Worm (Caenorhabditis elegans) whole organism, L3 larva: ENCODE data around the gene tsr-2.

ENCODE experiments used
- ceh-9 ChIP-seq: sonication (generic microtip); optimal IDR thresholded peaks from 2 replicates; lab custom pipeline; 2018; ENCODE audit warnings: missing biosample characterization, missing genetic modification characterization
- fos-1 ChIP-seq: fragments of 150-350 bp; optimal IDR thresholded peaks from 2 replicates; lab custom pipeline; 2014; ENCODE audit warnings: missing biosample characterization, missing genetic modification characterization
- hmg-11 ChIP-seq: sonication (generic microtip); optimal IDR thresholded peaks from 2 replicates; lab custom pipeline; 2016; ENCODE audit warnings: missing genetic modification characterization, missing compliant biosample characterization
- jun-1 ChIP-seq: fragments of 150-350 bp; optimal IDR thresholded peaks from 2 replicates; lab custom pipeline; 2014; ENCODE audit warnings: missing biosample characterization, missing genetic modification reagents, missing genetic modification characterization
- lin-39 ChIP-seq: fragments of 150-350 bp; optimal IDR thresholded peaks from 2 replicates; lab custom pipeline; 2018; ENCODE audit warnings: missing biosample characterization, missing genetic modification reagents, missing genetic modification characterization
- mdl-1 ChIP-seq: fragments of 150-350 bp; optimal IDR thresholded peaks from 2 replicates; lab custom pipeline; 2014; ENCODE audit warnings: missing biosample characterization, missing genetic modification characterization
- mml-1 ChIP-seq: fragments of 150-350 bp; sonication (generic microtip); optimal IDR thresholded peaks from 3 replicates; lab custom pipeline; 2014; ENCODE audit warnings: missing biosample characterization, missing genetic modification characterization
- nfya-1 ChIP-seq: sonication (generic microtip); optimal IDR thresholded peaks from 2 replicates; lab custom pipeline; 2017; ENCODE audit warnings: missing genetic modification characterization, mild to moderate bottlenecking, missing compliant biosample characterization, antibody characterized with exemption, moderate library complexity; ENCODE audit not compliant: insufficient read depth
- nhr-12 ChIP-seq: fragments of 150-350 bp; optimal IDR thresholded peaks from 2 replicates; lab custom pipeline; 2014; ENCODE audit warnings: missing biosample characterization, missing genetic modification characterization
- nhr-76 ChIP-seq: fragments of 150-350 bp; sonication (generic microtip); optimal IDR thresholded peaks from 5 replicates; lab custom pipeline; 2014; ENCODE audit warnings: missing biosample characterization, missing genetic modification characterization
- pha-4 ChIP-seq: fragments of 150-350 bp; optimal IDR thresholded peaks from 2 replicates; lab custom pipeline; 2014; ENCODE audit warnings: missing biosample characterization, missing genetic modification reagents, missing genetic modification characterization
- zag-1 ChIP-seq: fragments of 150-350 bp; optimal IDR thresholded peaks from 2 replicates; lab custom pipeline; 2014; ENCODE audit warnings: missing biosample characterization, missing genetic modification characterization
- ztf-11 ChIP-seq: fragments of 150-350 bp; optimal IDR thresholded peaks from 2 replicates; lab custom pipeline; 2014; ENCODE audit warnings: missing biosample characterization, missing genetic modification characterization

- TF ChIP-seq nfya-1 (no peak), mdl-1 (tag; lab: Kevin White, UChicago) (no peak), pha-4 (tag; lab: Kevin White, UChicago) (no peak), ceh-9 (tag; lab: Kevin White, UChicago) (no peak), mml-1 (tag; lab: Kevin White, UChicago) (no peak), hmg-11 (no peak), jun-1 (tag; lab: Kevin White, UChicago) (no peak), nhr-76 (no peak), ztf-11 (tag; lab: Kevin White, UChicago) (no peak), fos-1 (tag; lab: Kevin White, UChicago) (no peak), zag-1 (tag; lab: Kevin White, UChicago) (no peak), nhr-12 (tag; lab: Kevin White, UChicago) (no peak), lin-39 (no peak)
These were observed 12.6 kb upstream of the tsr-2 start for ce11 chrIV:16643782-16644181.
